Worm (Caenorhabditis elegans) whole organism, L1 larva: Measurements from ENCODE around the gene flor-1.
A peak's percentile ranks its signal among the peaks of the same experiment; 100 is the strongest.

Experiments
- alr-1 ChIP-seq: fragments of 200-800 bp; sonication (Bioruptor generic); optimal IDR thresholded peaks from 2 replicates; lab custom pipeline; 2018; ENCODE audit warnings: borderline replicate concordance, mild to moderate bottlenecking, missing genetic modification characterization, missing compliant biosample characterization
- blmp-1 ChIP-seq: fragments of 150-350 bp; optimal IDR thresholded peaks from 2 replicates; lab custom pipeline; 2014; ENCODE audit warnings: missing biosample characterization, missing genetic modification characterization
- ceh-63 ChIP-seq: fragments of 200-800 bp; sonication (Bioruptor generic); optimal IDR thresholded peaks from 2 replicates; lab custom pipeline; 2018; ENCODE audit warnings: mild to moderate bottlenecking, missing genetic modification characterization, missing compliant biosample characterization
- ceh-8 ChIP-seq: fragments of 200-800 bp; sonication (Bioruptor generic); optimal IDR thresholded peaks from 2 replicates; lab custom pipeline; 2018; ENCODE audit warnings: mild to moderate bottlenecking, missing genetic modification characterization, moderate library complexity, missing compliant biosample characterization
- ceh-88 ChIP-seq: fragments of 200-800 bp; sonication (Bioruptor generic); IDR thresholded peaks from 2 replicates; pipeline ENCODE4 v1.3.6; 2022; ENCODE audit warnings: missing genetic modification characterization, missing compliant biosample characterization
- dsc-1 ChIP-seq: sonication (generic microtip); optimal IDR thresholded peaks from 2 replicates; lab custom pipeline; 2016; ENCODE audit warnings: mild to moderate bottlenecking, missing genetic modification characterization, missing compliant biosample characterization
- efl-1 ChIP-seq, 4 experiments: fragments of 150-350 bp; optimal IDR thresholded peaks in 3 of 4; peaks in 1 of 4; 1 replicate in 1 of 4; 2 replicates in 3 of 4; lab custom pipeline; 2014; ENCODE audit warnings: missing biosample characterization in 2 of 4, missing genetic modification characterization in 2 of 4, missing genetic modification reagents in 2 of 4
- egl-27 ChIP-seq, 2 experiments: fragments of 150-350 bp in 1 of 2; sonication (generic microtip); optimal IDR thresholded peaks; 3 replicates each; lab custom pipeline; 2017 to 2018; ENCODE audit warnings: missing biosample characterization in 2 of 2, missing genetic modification characterization in 2 of 2, missing genetic modification reagents in 2 of 2
- elt-3 ChIP-seq, 6 experiments: fragments of 150-350 bp in 1 of 6; sonication (generic microtip); optimal IDR thresholded peaks; 2 replicates each; lab custom pipeline; 2017 to 2018; ENCODE audit warnings: missing biosample characterization in 6 of 6, missing genetic modification characterization in 6 of 6, inconsistent platforms in 1 of 6
- fkh-10 ChIP-seq: sonication (generic microtip); optimal IDR thresholded peaks from 2 replicates; lab custom pipeline; 2017; ENCODE audit warnings: missing biosample characterization, missing genetic modification reagents, missing genetic modification characterization
- isw-1 ChIP-seq: fragments of 200-800 bp; sonication (Bioruptor generic); IDR thresholded peaks from 2 replicates; pipeline ENCODE4 v1.3.6; 2022; ENCODE audit warnings: missing genetic modification characterization, missing compliant biosample characterization
- lin-35 ChIP-seq, 2 experiments: fragments of 150-350 bp; optimal IDR thresholded peaks; 2 replicates each; lab custom pipeline; 2014; ENCODE audit warnings: missing biosample characterization in 2 of 2, missing genetic modification characterization in 2 of 2, missing genetic modification reagents in 2 of 2
- lir-3 ChIP-seq: sonication (generic microtip); optimal IDR thresholded peaks from 2 replicates; lab custom pipeline; 2016; ENCODE audit warnings: mild to moderate bottlenecking, missing genetic modification characterization, moderate library complexity, missing compliant biosample characterization; ENCODE audit not compliant: poor library complexity
- lsy-2 ChIP-seq, 2 experiments: fragments of 150-350 bp; optimal IDR thresholded peaks; 2 replicates each; lab custom pipeline; 2014; ENCODE audit warnings: missing biosample characterization in 2 of 2, missing genetic modification characterization in 2 of 2
- mab-9 ChIP-seq: fragments of 200-800 bp; sonication (Bioruptor generic); IDR thresholded peaks from 2 replicates; pipeline ENCODE4 v1.3.6; 2022; ENCODE audit warnings: missing genetic modification reagents, missing genetic modification characterization, missing compliant biosample characterization
- mep-1 ChIP-seq: fragments of 150-350 bp; optimal IDR thresholded peaks from 2 replicates; lab custom pipeline; 2014; ENCODE audit warnings: missing biosample characterization, missing genetic modification characterization
- nhr-11 ChIP-seq: fragments of 150-350 bp; optimal IDR thresholded peaks from 2 replicates; lab custom pipeline; 2014; ENCODE audit warnings: missing biosample characterization, missing genetic modification characterization
- nhr-20 ChIP-seq: sonication (generic microtip); optimal IDR thresholded peaks from 2 replicates; lab custom pipeline; 2016; ENCODE audit warnings: mild to moderate bottlenecking, missing genetic modification characterization, missing compliant biosample characterization
- nhr-76 ChIP-seq: sonication (generic microtip); optimal IDR thresholded peaks from 2 replicates; lab custom pipeline; 2017; ENCODE audit warnings: missing biosample characterization, missing genetic modification characterization
- nhr-77 ChIP-seq: fragments of 150-350 bp; optimal IDR thresholded peaks from 2 replicates; lab custom pipeline; 2014; ENCODE audit warnings: missing biosample characterization, missing genetic modification characterization
- pax-3 ChIP-seq: fragments of 200-800 bp; sonication (Bioruptor generic); optimal IDR thresholded peaks from 2 replicates; lab custom pipeline; 2018; ENCODE audit warnings: mild to moderate bottlenecking, missing genetic modification characterization, moderate library complexity, missing compliant biosample characterization
- pqm-1 ChIP-seq: sonication (generic microtip); optimal IDR thresholded peaks from 3 replicates; lab custom pipeline; 2017; ENCODE audit warnings: missing biosample characterization, missing genetic modification characterization
- snpc-4 ChIP-seq: fragments of 150-350 bp; optimal IDR thresholded peaks from 2 replicates; lab custom pipeline; 2014; ENCODE audit warnings: missing biosample characterization, missing genetic modification characterization
- sox-4 ChIP-seq: sonication (generic microtip); optimal IDR thresholded peaks from 2 replicates; lab custom pipeline; 2016; ENCODE audit warnings: missing genetic modification characterization, missing compliant biosample characterization
- sptf-1 ChIP-seq: fragments of 150-350 bp; optimal IDR thresholded peaks from 2 replicates; lab custom pipeline; 2014; ENCODE audit warnings: missing biosample characterization, missing genetic modification characterization
- sup-37 ChIP-seq: fragments of 200-800 bp; sonication (Bioruptor generic); optimal IDR thresholded peaks from 2 replicates; lab custom pipeline; 2018; ENCODE audit warnings: mild to moderate bottlenecking, missing genetic modification characterization, missing compliant biosample characterization
- swsn-7 ChIP-seq: sonication (generic microtip); optimal IDR thresholded peaks from 2 replicates; lab custom pipeline; 2016; ENCODE audit warnings: missing genetic modification characterization, missing compliant biosample characterization
- tbx-2 ChIP-seq: sonication (generic microtip); optimal IDR thresholded peaks from 2 replicates; lab custom pipeline; 2016; ENCODE audit warnings: missing genetic modification characterization, missing compliant biosample characterization
- tlp-1 ChIP-seq: fragments of 150-350 bp; optimal IDR thresholded peaks from 2 replicates; lab custom pipeline; 2014; ENCODE audit warnings: missing biosample characterization, missing genetic modification characterization
- unc-130 ChIP-seq: fragments of 150-350 bp; optimal IDR thresholded peaks from 2 replicates; lab custom pipeline; 2017; ENCODE audit warnings: missing biosample characterization, missing genetic modification characterization, inconsistent platforms
- unc-30 ChIP-seq: sonication (generic microtip); optimal IDR thresholded peaks from 2 replicates; lab custom pipeline; 2017; ENCODE audit warnings: missing biosample characterization, missing genetic modification characterization
- unc-86 ChIP-seq: sonication (generic microtip); optimal IDR thresholded peaks from 2 replicates; lab custom pipeline; 2016; ENCODE audit warnings: missing genetic modification characterization, missing compliant biosample characterization
- xbp-1 ChIP-seq: sonication (generic microtip); optimal IDR thresholded peaks from 2 replicates; lab custom pipeline; 2016; ENCODE audit warnings: missing genetic modification characterization, missing compliant biosample characterization
- zag-1 ChIP-seq: fragments of 150-350 bp; optimal IDR thresholded peaks from 2 replicates; lab custom pipeline; 2014; ENCODE audit warnings: missing biosample characterization, missing genetic modification characterization

Gene flor-1

ce11 chrV:15094749-15095148 lies 24.7 kb downstream of the flor-1 start, which contains the start of gene srx-78:
Gene srx-78, plus strand, starts transcription at chrV:15095049.
- no peak for TF ChIP-seq swsn-7 (tag; lab: Kevin White, UChicago)
- TF ChIP-seq elt-3 (tag; optimal IDR thresholded peaks at IDR 0.05; lab: Kevin White, UChicago) = no peak
- TF ChIP-seq alr-1 (tag; lab: Kevin White, UChicago) = no peak
- TF ChIP-seq sptf-1 (tag; lab: Kevin White, UChicago) = no peak
- TF ChIP-seq unc-130 (tag; lab: Kevin White, UChicago) = no peak
- TF ChIP-seq blmp-1 = no peak
- TF ChIP-seq sox-4 (tag; lab: Kevin White, UChicago) = no peak
- no peak for TF ChIP-seq mab-9 (GFP tag; lab: Robert Waterston, UW)
- no peak for TF ChIP-seq xbp-1 (tag; lab: Kevin White, UChicago)
- no peak for TF ChIP-seq dsc-1 (tag; lab: Kevin White, UChicago)

ce11 chrV:15092666-15093065 lies 26.8 kb downstream of the flor-1 start, which contains the start of gene txt-12:
Gene txt-12, plus strand, starts transcription at chrV:15092966.
- TF ChIP-seq nhr-77 (tag; lab: Kevin White, UChicago) = peak; percentile 14
- no peak for TF ChIP-seq lir-3
- TF ChIP-seq mab-9 (GFP tag; lab: Robert Waterston, UW) = no peak
- no peak for TF ChIP-seq nhr-76 (tag; lab: Kevin White, UChicago)

- TF ChIP-seq unc-130 (tag; lab: Kevin White, UChicago) (no peak), unc-30 (tag; lab: Kevin White, UChicago) (no peak), swsn-7 (tag; lab: Kevin White, UChicago) (no peak), xbp-1 (tag; lab: Kevin White, UChicago) (no peak), sptf-1 (tag; lab: Kevin White, UChicago) (no peak), elt-3 (tag; optimal IDR thresholded peaks at IDR 0.05; lab: Kevin White, UChicago) (no peak), pax-3 (tag; lab: Kevin White, UChicago) (no peak), lsy-2 (tag; optimal IDR thresholded peaks at IDR 0.05; lab: Kevin White, UChicago) (no peak), ceh-88 (GFP tag; lab: Robert Waterston, UW) (no peak), nhr-76 (tag; lab: Kevin White, UChicago) (no peak), lin-35 (GFP tag; optimal IDR thresholded peaks at IDR 0.05; lab: Kevin White, UChicago) (no peak), ceh-63 (GFP tag; lab: Kevin White, UChicago) (no peak), egl-27 (tag; optimal IDR thresholded peaks at IDR 0.05; lab: Kevin White, UChicago) (no peak), fkh-10 (GFP tag; lab: Kevin White, UChicago) (no peak), sup-37 (GFP tag; lab: Kevin White, UChicago) (no peak), zag-1 (tag; lab: Kevin White, UChicago) (no peak)
Observed at ce11 chrV:15090457-15090856, 29.0 kb downstream of the flor-1 start, which contains the start of gene C01G10.17. Gene C01G10.17, plus strand, starts transcription at chrV:15090757.

- TF ChIP-seq efl-1 (optimal IDR thresholded peaks at IDR 0.05; lab: Kevin White, UChicago) = no peak
- peak in 1 of 2 experiments; percentile 13 for TF ChIP-seq efl-1 (GFP tag; optimal IDR thresholded peaks at IDR 0.05 in 1 of 2; lab: Kevin White, UChicago)
- TF ChIP-seq ceh-8 (GFP tag; lab: Kevin White, UChicago) = no peak
Observed at ce11 chrV:15089438-15089837, 30.0 kb downstream of the flor-1 start, which contains the start of the genes C01G10.5 and C01G10.4. Gene C01G10.5, minus strand, starts transcription at chrV:15089538. Gene C01G10.4, plus strand, starts transcription at chrV:15089740.

ce11 chrV:15088613-15089012 lies 30.8 kb downstream of the flor-1 start, which contains the start of gene C01G10.18:
Gene C01G10.18, minus strand, starts transcription at chrV:15088713.
- TF ChIP-seq tlp-1 (no peak), isw-1 (GFP tag; lab: Robert Waterston, UW) (no peak), nhr-11 (tag; lab: Kevin White, UChicago) (no peak), unc-86 (tag; lab: Kevin White, UChicago) (no peak), mep-1 (no peak), tbx-2 (tag; lab: Kevin White, UChicago) (no peak), pqm-1 (tag; lab: Kevin White, UChicago) (no peak), sptf-1 (tag; lab: Kevin White, UChicago) (no peak), snpc-4 (tag; lab: Kevin White, UChicago) (no peak), nhr-20 (tag; lab: Kevin White, UChicago) (no peak)
